Fruit fly (Drosophila melanogaster) whole organism: Measurements from ENCODE around the gene CG17777.

ENCODE experiments used
- CG8478 ChIP-seq: fragments of >200 bp; optimal IDR thresholded peaks from 2 replicates; lab custom pipeline; 2018; ENCODE audit warnings: inconsistent platforms
- Dll ChIP-seq: fragments of >200 bp; optimal IDR thresholded peaks from 2 replicates; lab custom pipeline; 2017
- EcR ChIP-seq, 2 experiments: fragments of >200 bp; optimal IDR thresholded peaks; 2 replicates each; lab custom pipeline; 2017; ENCODE audit warnings: missing biosample characterization in 2 of 2, missing genetic modification characterization in 2 of 2, missing genetic modification reagents in 2 of 2
- pan ChIP-seq: fragments of >200 bp; optimal IDR thresholded peaks from 2 replicates; lab custom pipeline; 2017
- psq ChIP-seq: fragments of >200 bp; optimal IDR thresholded peaks from 2 replicates; lab custom pipeline; 2017
- usp ChIP-seq: fragments of >200 bp; optimal IDR thresholded peaks from 2 replicates; lab custom pipeline; 2017; ENCODE audit warnings: missing biosample characterization, missing genetic modification characterization, mixed read lengths

Gene CG17777

dm6 chrX:2186555-2186954, at the start of gene CG17777:
CG17777 (plus strand) TSS chrX:2186855.
- TF ChIP-seq EcR (GFP tag; optimal IDR thresholded peaks at IDR 0.05; lab: Kevin White, UChicago): no peak
- TF ChIP-seq pan (lab: Kevin White, UChicago): no peak
- no peak for TF ChIP-seq Dll
- no peak for TF ChIP-seq usp (GFP tag; lab: Kevin White, UChicago)
- TF ChIP-seq psq: no peak
- TF ChIP-seq CG8478 (lab: Kevin White, UChicago): no peak

dm6 chrX:2137587-2138341, 48.9 kb upstream of the CG17777 start:
- TF ChIP-seq usp (GFP tag; lab: Kevin White, UChicago): no peak
- no peak for TF ChIP-seq CG8478 (lab: Kevin White, UChicago)
- peak in 1 of 2 experiments; percentile 20 for TF ChIP-seq EcR (GFP tag; optimal IDR thresholded peaks at IDR 0.05; lab: Kevin White, UChicago)

- TF ChIP-seq Dll (no peak), pan (lab: Kevin White, UChicago) (no peak), usp (GFP tag; lab: Kevin White, UChicago) (no peak), psq (no peak), EcR (GFP tag; optimal IDR thresholded peaks at IDR 0.05; lab: Kevin White, UChicago) (no peak), CG8478 (lab: Kevin White, UChicago) (no peak)
These were observed 48.5 kb upstream of the CG17777 start, which contains the start of gene ph-p for dm6 chrX:2138342-2138416. ph-p (minus strand) TSS chrX:2138371.

dm6 chrX:2138417-2138816, 48.2 kb upstream of the CG17777 start:
- TF ChIP-seq EcR (GFP tag; optimal IDR thresholded peaks at IDR 0.05; lab: Kevin White, UChicago) (peak in 1 of 2 experiments; percentile 24), usp (GFP tag; lab: Kevin White, UChicago) (no peak)

- TF ChIP-seq pan (lab: Kevin White, UChicago): no peak
- TF ChIP-seq CG8478 (lab: Kevin White, UChicago): no peak
- TF ChIP-seq psq: no peak
- TF ChIP-seq EcR (GFP tag; optimal IDR thresholded peaks at IDR 0.05; lab: Kevin White, UChicago): no peak
- no peak for TF ChIP-seq usp (GFP tag; lab: Kevin White, UChicago)
- no peak for TF ChIP-seq Dll
These were observed 47.0 kb upstream of the CG17777 start for dm6 chrX:2139610-2140009.

dm6 chrX:2140487-2140886, 46.2 kb upstream of the CG17777 start:
- TF ChIP-seq EcR (GFP tag; optimal IDR thresholded peaks at IDR 0.05; lab: Kevin White, UChicago): no peak
- peak; percentile 39 for TF ChIP-seq CG8478 (lab: Kevin White, UChicago)
- TF ChIP-seq usp (GFP tag; lab: Kevin White, UChicago): no peak
- TF ChIP-seq Dll: no peak
- no peak for TF ChIP-seq pan (lab: Kevin White, UChicago)
- TF ChIP-seq psq: no peak

- TF ChIP-seq Dll: peak; percentile 64
- no peak for TF ChIP-seq psq
These were observed 45.3 kb upstream of the CG17777 start, which contains the start of gene D2hgdh for dm6 chrX:2141159-2141853. D2hgdh (plus strand) TSS chrX:2141489.

- TF ChIP-seq Dll: no peak
- no peak for TF ChIP-seq usp (GFP tag; lab: Kevin White, UChicago)
- no peak for TF ChIP-seq pan (lab: Kevin White, UChicago)
- no peak for TF ChIP-seq CG8478 (lab: Kevin White, UChicago)
- TF ChIP-seq psq: no peak
- TF ChIP-seq EcR (GFP tag; optimal IDR thresholded peaks at IDR 0.05; lab: Kevin White, UChicago): no peak
These were observed 44.8 kb upstream of the CG17777 start for dm6 chrX:2141854-2142216.

dm6 chrX:2142275-2142934, 44.2 kb upstream of the CG17777 start:
- TF ChIP-seq CG8478 (lab: Kevin White, UChicago) (no peak), psq (no peak), pan (lab: Kevin White, UChicago) (no peak), usp (GFP tag; lab: Kevin White, UChicago) (no peak), EcR (GFP tag; optimal IDR thresholded peaks at IDR 0.05; lab: Kevin White, UChicago) (no peak), Dll (no peak)

dm6 chrX:2142935-2143312, 43.7 kb upstream of the CG17777 start:
- TF ChIP-seq usp (GFP tag; lab: Kevin White, UChicago): no peak
- TF ChIP-seq Dll: no peak
- TF ChIP-seq EcR (GFP tag; optimal IDR thresholded peaks at IDR 0.05; lab: Kevin White, UChicago): no peak
- no peak for TF ChIP-seq psq
- TF ChIP-seq CG8478 (lab: Kevin White, UChicago): no peak
- no peak for TF ChIP-seq pan (lab: Kevin White, UChicago)

- TF ChIP-seq CG8478 (lab: Kevin White, UChicago): no peak
- no peak for TF ChIP-seq pan (lab: Kevin White, UChicago)
- no peak for TF ChIP-seq EcR (GFP tag; optimal IDR thresholded peaks at IDR 0.05; lab: Kevin White, UChicago)
- TF ChIP-seq psq: no peak
- TF ChIP-seq Dll: no peak
- no peak for TF ChIP-seq usp (GFP tag; lab: Kevin White, UChicago)
These were observed 41.5 kb upstream of the CG17777 start, which contains the start of gene Pgd for dm6 chrX:2145114-2145513. Pgd (plus strand) TSS chrX:2145136.

- TF ChIP-seq CG8478 (lab: Kevin White, UChicago): no peak
- TF ChIP-seq Dll: no peak
- no peak for TF ChIP-seq pan (lab: Kevin White, UChicago)
- TF ChIP-seq psq: no peak
- no peak for TF ChIP-seq usp (GFP tag; lab: Kevin White, UChicago)
- no peak for TF ChIP-seq EcR (GFP tag; optimal IDR thresholded peaks at IDR 0.05; lab: Kevin White, UChicago)
These were observed 40.8 kb upstream of the CG17777 start for dm6 chrX:2145690-2146470.
